Worm (Caenorhabditis elegans): ENCODE data around the gene C25D7.16.

DNA sequence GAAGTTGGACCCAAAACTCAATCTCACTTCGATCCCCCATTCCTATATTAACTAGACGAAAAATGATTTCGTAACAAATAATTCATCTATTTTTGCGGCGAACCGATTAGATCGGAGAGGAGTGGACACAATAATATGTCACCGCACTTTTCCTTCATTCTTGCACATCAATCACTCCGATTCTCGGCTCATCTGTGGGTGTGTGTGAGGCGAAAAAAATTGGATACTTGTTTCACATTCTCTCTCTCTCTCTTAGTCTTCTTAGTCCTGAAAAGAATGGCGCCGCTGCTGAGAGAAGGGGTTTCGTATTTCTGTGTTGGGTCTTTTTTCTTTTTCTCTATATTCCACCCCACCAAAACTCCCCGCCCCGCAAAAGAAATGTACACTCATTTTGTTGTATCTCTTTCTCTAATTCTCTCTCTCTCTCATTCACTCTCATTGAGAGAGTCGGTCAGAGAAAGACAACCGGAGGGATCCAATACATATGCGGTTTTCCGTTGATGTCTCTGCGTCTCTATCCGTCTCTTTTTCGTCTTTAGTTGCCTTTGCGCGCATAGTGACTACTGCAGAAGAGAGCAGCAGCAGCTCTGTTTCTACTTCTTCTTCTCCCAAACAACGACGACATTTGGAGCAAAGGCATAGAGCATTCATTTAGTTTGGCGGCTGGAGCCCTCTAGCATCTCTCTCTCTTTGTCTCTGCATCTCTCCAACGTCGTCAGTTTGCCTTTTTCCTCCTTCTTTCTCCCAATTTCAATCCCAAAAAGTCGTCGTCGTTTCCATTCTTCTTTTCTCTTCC, 15.2 kb downstream of the C25D7.16 start, which contains the start of gene unc-76:
- peak; percentile 56 for TF ChIP-seq zag-1 (tag; optimal IDR thresholded peaks at IDR 0.05)
- TF ChIP-seq dmd-9 (GFP tag; IDR thresholded peaks at IDR 0.05) = no peak
- no peak for TF ChIP-seq snpc-4 (tag; optimal IDR thresholded peaks at IDR 0.05)
- TF ChIP-seq unc-39 (tag; optimal IDR thresholded peaks at IDR 0.05) = no peak
- TF ChIP-seq ceh-32 (tag; optimal IDR thresholded peaks at IDR 0.05; ENCODE audit: poor library complexity) = no peak
- TF ChIP-seq unc-62 (GFP tag; optimal IDR thresholded peaks at IDR 0.05 in 1 of 2) = peak in 1 of 2 experiments; percentile 98
- no peak for TF ChIP-seq unc-62 (tag; optimal IDR thresholded peaks at IDR 0.05)
